Worm (Caenorhabditis elegans): ENCODE results near the gene F40G9.14.

- TF ChIP-seq nhr-28 (tag; optimal IDR thresholded peaks at IDR 0.05) (no peak), pha-4 (tag; optimal IDR thresholded peaks at IDR 0.05) (no peak), lsy-2 (tag; optimal IDR thresholded peaks at IDR 0.05) (no peak), snpc-4 (tag; optimal IDR thresholded peaks at IDR 0.05) (no peak), zip-8 (tag; optimal IDR thresholded peaks at IDR 0.05) (no peak), M03D4.4 (tag; optimal IDR thresholded peaks at IDR 0.05) (no peak), nhr-2 (tag; optimal IDR thresholded peaks at IDR 0.05) (no peak), ces-1 (GFP tag; optimal IDR thresholded peaks at IDR 0.05) (no peak)
Measured at ce11 chrIII:147570-148076, 30.0 kb downstream of the F40G9.14 start, which contains the start of gene sqst-5.
